Worm (Caenorhabditis elegans) whole organism, L3 larva: ENCODE data around the gene C47D12.2.

Experiments
- R02D3.7 ChIP-seq: fragments of 150-350 bp; optimal IDR thresholded peaks from 2 replicates; lab custom pipeline; 2014; ENCODE audit warnings: missing biosample characterization, missing genetic modification characterization
- ZK546.5 ChIP-seq: sonication (generic microtip); optimal IDR thresholded peaks from 2 replicates; lab custom pipeline; 2017; ENCODE audit warnings: missing biosample characterization, missing genetic modification characterization
- aly-2 ChIP-seq: fragments of 150-350 bp; optimal IDR thresholded peaks from 2 replicates; lab custom pipeline; 2014; ENCODE audit warnings: missing biosample characterization, missing genetic modification characterization
- ama-1 ChIP-seq: fragments of 150-350 bp; optimal IDR thresholded peaks from 2 replicates; lab custom pipeline; 2018
- ceh-16 ChIP-seq: sonication (generic microtip); optimal IDR thresholded peaks from 2 replicates; lab custom pipeline; 2017; ENCODE audit warnings: missing biosample characterization, missing genetic modification characterization
- ceh-28 ChIP-seq: fragments of 150-350 bp; optimal IDR thresholded peaks from 2 replicates; lab custom pipeline; 2014; ENCODE audit warnings: missing biosample characterization, missing genetic modification reagents, missing genetic modification characterization
- ceh-82 ChIP-seq: fragments of 150-350 bp; optimal IDR thresholded peaks from 2 replicates; lab custom pipeline; 2014; ENCODE audit warnings: missing biosample characterization, missing genetic modification characterization
- daf-12 ChIP-seq: fragments of 150-350 bp; optimal IDR thresholded peaks from 2 replicates; lab custom pipeline; 2014; ENCODE audit warnings: missing biosample characterization, missing genetic modification reagents, missing genetic modification characterization
- egl-27 ChIP-seq: sonication (generic microtip); optimal IDR thresholded peaks from 4 replicates; lab custom pipeline; 2017; ENCODE audit warnings: missing biosample characterization, missing genetic modification reagents, missing genetic modification characterization
- egl-5 ChIP-seq: fragments of 150-350 bp; optimal IDR thresholded peaks from 2 replicates; lab custom pipeline; 2017; ENCODE audit warnings: missing biosample characterization, missing genetic modification reagents, missing genetic modification characterization, inconsistent platforms
- elt-1 ChIP-seq: fragments of 150-350 bp; optimal IDR thresholded peaks from 2 replicates; lab custom pipeline; 2014; ENCODE audit warnings: missing biosample characterization, missing genetic modification characterization
- elt-2 ChIP-seq: sonication (generic microtip); optimal IDR thresholded peaks from 2 replicates; lab custom pipeline; 2016; ENCODE audit warnings: missing genetic modification reagents, mild to moderate bottlenecking, missing genetic modification characterization, missing compliant biosample characterization
- elt-3 ChIP-seq, 3 experiments: fragments of 150-350 bp in 1 of 3; sonication (generic microtip) in 2 of 3; optimal IDR thresholded peaks; 2 replicates in 2 of 3; 4 replicates in 1 of 3; lab custom pipeline; 2014 to 2017; ENCODE audit warnings: missing biosample characterization in 3 of 3, missing genetic modification characterization in 3 of 3
- eor-1 ChIP-seq, 2 experiments: fragments of 150-350 bp; optimal IDR thresholded peaks; 2 replicates each; lab custom pipeline; 2014 to 2018; ENCODE audit warnings: missing biosample characterization in 2 of 2, missing genetic modification characterization in 2 of 2
- fkh-10 ChIP-seq: sonication (generic microtip); optimal IDR thresholded peaks from 2 replicates; lab custom pipeline; 2017; ENCODE audit warnings: missing biosample characterization, missing genetic modification reagents, missing genetic modification characterization
- fkh-2 ChIP-seq: fragments of 150-350 bp; optimal IDR thresholded peaks from 2 replicates; lab custom pipeline; 2014; ENCODE audit warnings: missing biosample characterization, missing genetic modification reagents, missing genetic modification characterization
- fos-1 ChIP-seq: fragments of 150-350 bp; optimal IDR thresholded peaks from 2 replicates; lab custom pipeline; 2014; ENCODE audit warnings: missing biosample characterization, missing genetic modification characterization
- hmg-11 ChIP-seq: sonication (generic microtip); optimal IDR thresholded peaks from 2 replicates; lab custom pipeline; 2016; ENCODE audit warnings: missing genetic modification characterization, missing compliant biosample characterization
- jun-1 ChIP-seq: fragments of 150-350 bp; optimal IDR thresholded peaks from 2 replicates; lab custom pipeline; 2014; ENCODE audit warnings: missing biosample characterization, missing genetic modification reagents, missing genetic modification characterization
- lin-15B ChIP-seq: fragments of 150-350 bp; optimal IDR thresholded peaks from 2 replicates; lab custom pipeline; 2014; ENCODE audit warnings: missing biosample characterization, missing genetic modification characterization
- lin-39 ChIP-seq: fragments of 150-350 bp; optimal IDR thresholded peaks from 2 replicates; lab custom pipeline; 2018; ENCODE audit warnings: missing biosample characterization, missing genetic modification reagents, missing genetic modification characterization
- lsy-12 ChIP-seq: sonication (generic microtip); optimal IDR thresholded peaks from 2 replicates; lab custom pipeline; 2016; ENCODE audit warnings: mild to moderate bottlenecking, missing genetic modification characterization, missing compliant biosample characterization
- mdl-1 ChIP-seq: fragments of 150-350 bp; optimal IDR thresholded peaks from 2 replicates; lab custom pipeline; 2014; ENCODE audit warnings: missing biosample characterization, missing genetic modification characterization
- mml-1 ChIP-seq: fragments of 150-350 bp; sonication (generic microtip); optimal IDR thresholded peaks from 3 replicates; lab custom pipeline; 2014; ENCODE audit warnings: missing biosample characterization, missing genetic modification characterization
- nfya-1 ChIP-seq: sonication (generic microtip); optimal IDR thresholded peaks from 2 replicates; lab custom pipeline; 2017; ENCODE audit warnings: missing genetic modification characterization, mild to moderate bottlenecking, missing compliant biosample characterization, antibody characterized with exemption, moderate library complexity; ENCODE audit not compliant: insufficient read depth
- nhr-11 ChIP-seq: fragments of 150-350 bp; optimal IDR thresholded peaks from 2 replicates; lab custom pipeline; 2014; ENCODE audit warnings: missing biosample characterization, missing genetic modification characterization
- nhr-12 ChIP-seq: fragments of 150-350 bp; optimal IDR thresholded peaks from 2 replicates; lab custom pipeline; 2014; ENCODE audit warnings: missing biosample characterization, missing genetic modification characterization
- nhr-23 ChIP-seq: fragments of 150-350 bp; optimal IDR thresholded peaks from 2 replicates; lab custom pipeline; 2014; ENCODE audit warnings: missing biosample characterization, missing genetic modification reagents, missing genetic modification characterization
- nhr-237 ChIP-seq: fragments of 150-350 bp; optimal IDR thresholded peaks from 2 replicates; lab custom pipeline; 2014; ENCODE audit warnings: missing biosample characterization, missing genetic modification characterization
- nhr-25 ChIP-seq: sonication (generic microtip); optimal IDR thresholded peaks from 2 replicates; lab custom pipeline; 2017; ENCODE audit warnings: missing biosample characterization, missing genetic modification characterization
- nhr-28 ChIP-seq: fragments of 150-350 bp; optimal IDR thresholded peaks from 2 replicates; lab custom pipeline; 2014; ENCODE audit warnings: missing biosample characterization, missing genetic modification characterization
- nhr-43 ChIP-seq: sonication (generic microtip); optimal IDR thresholded peaks from 2 replicates; lab custom pipeline; 2016; ENCODE audit warnings: mild to moderate bottlenecking, missing genetic modification characterization, missing compliant biosample characterization; ENCODE audit not compliant: poor library complexity, severe bottlenecking
- nhr-67 ChIP-seq: fragments of 150-350 bp; optimal IDR thresholded peaks from 2 replicates; lab custom pipeline; 2014; ENCODE audit warnings: missing biosample characterization, missing genetic modification characterization
- nhr-76 ChIP-seq: fragments of 150-350 bp; sonication (generic microtip); optimal IDR thresholded peaks from 5 replicates; lab custom pipeline; 2014; ENCODE audit warnings: missing biosample characterization, missing genetic modification characterization
- nhr-77 ChIP-seq: fragments of 150-350 bp; optimal IDR thresholded peaks from 2 replicates; lab custom pipeline; 2014; ENCODE audit warnings: missing biosample characterization, missing genetic modification characterization
- pha-4 ChIP-seq: fragments of 150-350 bp; optimal IDR thresholded peaks from 2 replicates; lab custom pipeline; 2014; ENCODE audit warnings: missing biosample characterization, missing genetic modification reagents, missing genetic modification characterization
- pqm-1 ChIP-seq: fragments of 150-350 bp; optimal IDR thresholded peaks from 2 replicates; lab custom pipeline; 2017; ENCODE audit warnings: missing biosample characterization, missing genetic modification characterization, inconsistent platforms
- skn-1 ChIP-seq: fragments of 150-350 bp; optimal IDR thresholded peaks from 2 replicates; lab custom pipeline; 2014; ENCODE audit warnings: missing biosample characterization, missing genetic modification characterization
- snpc-4 ChIP-seq: fragments of 150-350 bp; optimal IDR thresholded peaks from 2 replicates; lab custom pipeline; 2014; ENCODE audit warnings: missing biosample characterization, missing genetic modification characterization
- tbx-2 ChIP-seq: sonication (generic microtip); optimal IDR thresholded peaks from 2 replicates; lab custom pipeline; 2016; ENCODE audit warnings: mild to moderate bottlenecking, missing genetic modification characterization, missing compliant biosample characterization
- unc-39 ChIP-seq: sonication (generic microtip); optimal IDR thresholded peaks from 4 replicates; lab custom pipeline; 2017; ENCODE audit warnings: missing biosample characterization, missing genetic modification characterization
- unc-62 ChIP-seq: fragments of 150-350 bp; sonication (generic microtip); optimal IDR thresholded peaks from 4 replicates; lab custom pipeline; 2014; ENCODE audit warnings: missing biosample characterization, missing genetic modification reagents, missing genetic modification characterization
- zag-1 ChIP-seq: fragments of 150-350 bp; optimal IDR thresholded peaks from 2 replicates; lab custom pipeline; 2014; ENCODE audit warnings: missing biosample characterization, missing genetic modification characterization
- ztf-11 ChIP-seq: fragments of 150-350 bp; optimal IDR thresholded peaks from 2 replicates; lab custom pipeline; 2014; ENCODE audit warnings: missing biosample characterization, missing genetic modification characterization
- ztf-4 ChIP-seq: fragments of 150-350 bp; optimal IDR thresholded peaks from 2 replicates; lab custom pipeline; 2014; ENCODE audit warnings: missing biosample characterization, missing genetic modification characterization

The C47D12.2 gene

DNA sequence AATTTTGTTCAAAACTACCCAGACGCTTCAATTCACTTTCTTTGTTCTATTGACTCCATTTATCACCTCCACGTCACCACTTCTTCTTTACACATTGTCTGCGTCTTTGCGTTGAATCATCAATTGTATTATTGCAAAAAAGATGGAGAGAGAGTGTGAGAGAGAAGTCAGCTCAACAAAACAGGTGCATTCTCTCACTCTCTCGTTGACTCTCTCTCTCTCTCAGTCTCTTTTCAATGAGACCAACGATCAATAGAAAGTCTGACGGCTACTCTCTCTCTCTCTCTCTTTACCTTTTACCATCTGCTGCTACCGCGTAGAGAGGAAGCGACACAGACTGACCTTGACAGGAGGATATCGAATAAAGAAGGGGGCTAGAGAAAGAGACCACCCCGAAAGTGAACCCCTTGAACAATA, 40.4 kb upstream of the C47D12.2 start (continued):
- TF ChIP-seq egl-27 (peak; percentile 88), mml-1 (tag; lab: Kevin White, UChicago) (no peak), tbx-2 (tag; lab: Kevin White, UChicago) (peak; percentile 61), nhr-23 (peak; percentile 92), ceh-82 (peak; percentile 56), nhr-76 (tag; lab: Kevin White, UChicago) (no peak), unc-39 (peak; percentile 41), mdl-1 (tag; lab: Kevin White, UChicago) (no peak), nhr-28 (tag; lab: Kevin White, UChicago) (no peak)

ce11 chrII:11636617-11637016, 39.5 kb upstream of the C47D12.2 start:
- TF ChIP-seq ceh-16 (no peak), ceh-28 (no peak), elt-1 (tag; lab: Kevin White, UChicago) (no peak), snpc-4 (tag; lab: Kevin White, UChicago) (no peak), jun-1 (tag; lab: Kevin White, UChicago) (no peak), nhr-25 (tag; lab: Kevin White, UChicago) (no peak), ztf-4 (tag; lab: Kevin White, UChicago) (no peak), nhr-76 (tag; lab: Kevin White, UChicago) (no peak), ZK546.5 (no peak), mdl-1 (tag; lab: Kevin White, UChicago) (no peak), ztf-11 (tag; lab: Kevin White, UChicago) (no peak), R02D3.7 (tag; lab: Kevin White, UChicago) (no peak), zag-1 (no peak), egl-5 (tag; lab: Kevin White, UChicago) (no peak), fkh-2 (tag; lab: Kevin White, UChicago) (no peak), nhr-67 (tag; lab: Kevin White, UChicago) (no peak), daf-12 (tag; lab: Kevin White, UChicago) (no peak), unc-62 (GFP tag; lab: Kevin White, UChicago) (no peak), pha-4 (no peak), lin-39 (no peak), ama-1 (lab: Kevin White, UChicago) (peak; percentile 90), nhr-77 (tag; lab: Kevin White, UChicago) (no peak), lsy-12 (tag; lab: Kevin White, UChicago) (peak; percentile 12), elt-2 (peak; percentile 17), nhr-11 (tag; lab: Kevin White, UChicago) (no peak), egl-27 (no peak), unc-39 (no peak), aly-2 (tag; lab: Kevin White, UChicago) (no peak), fkh-10 (GFP tag; lab: Kevin White, UChicago) (no peak), nfya-1 (tag; lab: Kevin White, UChicago) (peak; percentile 6), tbx-2 (tag; lab: Kevin White, UChicago) (no peak), mml-1 (tag; lab: Kevin White, UChicago) (no peak), nhr-237 (tag; lab: Kevin White, UChicago) (no peak), eor-1 (tag; optimal IDR thresholded peaks at IDR 0.05; lab: Kevin White, UChicago) (no peak), ceh-82 (no peak), lin-15B (tag; lab: Kevin White, UChicago) (no peak), skn-1 (no peak), nhr-43 (peak; percentile 59), fos-1 (tag; lab: Kevin White, UChicago) (no peak), nhr-12 (tag; lab: Kevin White, UChicago) (no peak)

- no peak for TF ChIP-seq eor-1 (tag; optimal IDR thresholded peaks at IDR 0.05; lab: Kevin White, UChicago)
- TF ChIP-seq ceh-82: no peak
- TF ChIP-seq lin-15B (tag; lab: Kevin White, UChicago): no peak
- no peak for TF ChIP-seq elt-2
- TF ChIP-seq daf-12 (tag; lab: Kevin White, UChicago): no peak
- TF ChIP-seq aly-2 (tag; lab: Kevin White, UChicago): peak; percentile 54
- TF ChIP-seq ama-1 (lab: Kevin White, UChicago): peak; percentile 2
- TF ChIP-seq ztf-4 (tag; lab: Kevin White, UChicago): peak; percentile 82
- TF ChIP-seq zag-1: no peak
- no peak for TF ChIP-seq fos-1 (tag; lab: Kevin White, UChicago)
- peak; percentile 30 for TF ChIP-seq tbx-2 (tag; lab: Kevin White, UChicago)
- no peak for TF ChIP-seq R02D3.7 (tag; lab: Kevin White, UChicago)
- no peak for TF ChIP-seq ZK546.5
- peak; percentile 1 for TF ChIP-seq nhr-67 (tag; lab: Kevin White, UChicago)
- no peak for TF ChIP-seq jun-1 (tag; lab: Kevin White, UChicago)
- no peak for TF ChIP-seq ztf-11 (tag; lab: Kevin White, UChicago)
- TF ChIP-seq mdl-1 (tag; lab: Kevin White, UChicago): no peak
- TF ChIP-seq egl-27: no peak
- TF ChIP-seq pqm-1 (tag; lab: Kevin White, UChicago): no peak
- TF ChIP-seq nhr-28 (tag; lab: Kevin White, UChicago): no peak
- TF ChIP-seq nhr-11 (tag; lab: Kevin White, UChicago): no peak
- no peak for TF ChIP-seq hmg-11 (tag; lab: Kevin White, UChicago)
- no peak for TF ChIP-seq elt-1 (tag; lab: Kevin White, UChicago)
- TF ChIP-seq skn-1: no peak
- TF ChIP-seq nhr-43: peak; percentile 72
- no peak for TF ChIP-seq nfya-1 (tag; lab: Kevin White, UChicago)
- TF ChIP-seq nhr-23: peak; percentile 18
- TF ChIP-seq elt-3 (tag; optimal IDR thresholded peaks at IDR 0.05; lab: Kevin White, UChicago): no peak
- TF ChIP-seq lsy-12 (tag; lab: Kevin White, UChicago): no peak
- TF ChIP-seq nhr-25 (tag; lab: Kevin White, UChicago): peak; percentile 46
- TF ChIP-seq pha-4: peak; percentile 58
- no peak for TF ChIP-seq unc-39
- TF ChIP-seq nhr-77 (tag; lab: Kevin White, UChicago): peak; percentile 43
- peak; percentile 29 for TF ChIP-seq ceh-28
These were observed 38.8 kb upstream of the C47D12.2 start for ce11 chrII:11637189-11637754.
